Fruit fly (Drosophila melanogaster) Kc167 (cell line): ENCODE data around the gene Scsalpha1.

Experiments
- Myc ChIP-seq: fragments of >200 bp; optimal IDR thresholded peaks from 2 replicates; lab custom pipeline; 2017; ENCODE audit warnings: missing external identifiers
- Sin3A ChIP-seq: fragments of >200 bp; optimal IDR thresholded peaks from 2 replicates; lab custom pipeline; 2018; ENCODE audit warnings: missing external identifiers
- insv ChIP-seq: fragments of >200 bp; optimal IDR thresholded peaks from 3 replicates; lab custom pipeline; 2018; ENCODE audit warnings: missing external identifiers

- TF ChIP-seq Sin3A (lab: Kevin White, UChicago), result no peak
- TF ChIP-seq insv (lab: Kevin White, UChicago), result no peak
- TF ChIP-seq Myc (lab: Kevin White, UChicago), result no peak
Measured at dm6 chr3L:3818566-3819325, 4.7 kb downstream of the Scsalpha1 start, which contains the start of gene enc.
